Worm (Caenorhabditis elegans): ENCODE data around the gene Y105C5A.1274.

DNA sequence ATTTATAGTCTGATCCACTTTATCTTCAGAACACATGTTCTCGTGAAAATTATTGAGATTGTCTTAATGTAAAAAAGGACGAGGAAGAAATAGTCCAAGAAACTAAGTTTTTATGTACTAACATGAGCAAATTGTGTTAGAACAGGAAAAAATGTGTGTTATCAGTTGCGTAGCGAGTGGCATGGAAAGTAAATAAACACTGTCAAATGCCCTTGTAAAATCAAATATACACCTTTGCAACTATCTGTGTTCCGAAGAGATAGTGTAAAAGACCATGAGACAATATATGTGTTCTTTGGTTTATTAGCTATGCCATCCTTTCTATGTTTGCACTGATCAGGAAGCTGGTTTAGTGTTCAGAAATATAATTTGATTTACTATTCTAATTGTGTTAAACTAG is 41.5 kb upstream of the Y105C5A.1274 start:
- TF ChIP-seq tab-1 (GFP tag; IDR thresholded peaks at IDR 0.05), result no peak
- TF ChIP-seq flt-1 (GFP tag; IDR thresholded peaks at IDR 0.05), result no peak
- TF ChIP-seq ref-1 (GFP tag; conservative IDR thresholded peaks at IDR 0.05), result no peak
- TF ChIP-seq med-1 (GFP tag; optimal IDR thresholded peaks at IDR 0.05; ENCODE audit: insufficient read depth), result no peak
- TF ChIP-seq T22C8.4 (GFP tag; IDR thresholded peaks at IDR 0.05), result no peak
